Comparison of ENCODE assay signal across 4 worm cellular contexts in the genomic region with DNA sequence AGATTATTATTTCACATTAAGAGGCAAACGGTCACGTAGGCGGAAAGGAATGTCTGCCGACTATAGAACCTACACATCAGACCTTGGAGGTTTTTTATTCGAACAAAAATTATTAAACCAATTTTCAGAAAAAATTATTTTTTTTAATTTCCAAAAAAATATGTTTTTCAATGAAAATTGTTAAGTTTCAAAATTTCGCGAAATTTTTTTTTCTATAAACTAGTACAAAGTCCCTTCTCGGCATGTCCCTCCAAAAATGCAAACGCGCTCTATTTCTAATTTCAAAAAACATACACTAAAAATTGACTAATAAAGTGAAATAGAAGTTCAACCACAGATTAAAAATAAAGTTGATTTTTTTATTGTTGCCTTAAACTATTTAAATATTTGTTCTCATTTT.
TF ChIP-seq lines count a peak whose summit lies in the region.

A gene (plus strand): TSS at position 301 of the 400 bp plus-strand sequence.

TF ChIP-seq in whole organism, L1 larva, 84 proteins besides CTCF, POLR2A, EP300 and RAD21:
- TF ChIP-seq ceh-88 (GFP tag; IDR thresholded peaks at IDR 0.05; lab: Robert Waterston, UW), result no peak
- TF ChIP-seq lin-35 (GFP tag; optimal IDR thresholded peaks at IDR 0.05; lab: Kevin White, UChicago), result peak in 1 of 2 experiments; percentile 18
- no peak for TF ChIP-seq mdl-1 (tag; optimal IDR thresholded peaks at IDR 0.05; lab: Kevin White, UChicago)
- no peak for TF ChIP-seq skn-1 (tag; optimal IDR thresholded peaks at IDR 0.05; lab: Kevin White, UChicago)
- no peak for TF ChIP-seq egl-27 (tag; optimal IDR thresholded peaks at IDR 0.05; lab: Kevin White, UChicago)
- peak in 1 of 3 experiments; percentile 24 for TF ChIP-seq dpl-1 (GFP tag; optimal IDR thresholded peaks at IDR 0.05; lab: Kevin White, UChicago)
- TF ChIP-seq tlp-1 (tag; optimal IDR thresholded peaks at IDR 0.05; lab: Kevin White, UChicago), result no peak
- peak; percentile 0 to 32 for TF ChIP-seq lsy-2 (tag; optimal IDR thresholded peaks at IDR 0.05; lab: Kevin White, UChicago)
- no peak for TF ChIP-seq elt-3 (tag; optimal IDR thresholded peaks at IDR 0.05; lab: Kevin White, UChicago)
- TF ChIP-seq lin-14 (GFP tag; optimal IDR thresholded peaks at IDR 0.05; lab: Kevin White, UChicago), result no peak
- TF ChIP-seq nhr-71 (tag; optimal IDR thresholded peaks at IDR 0.05; lab: Kevin White, UChicago), result no peak
- no peak for TF ChIP-seq rnt-1 (tag; optimal IDR thresholded peaks at IDR 0.05; lab: Kevin White, UChicago)
- TF ChIP-seq unc-86 (tag; optimal IDR thresholded peaks at IDR 0.05; lab: Kevin White, UChicago), result no peak
- no peak for TF ChIP-seq C34B4.2 (tag; optimal IDR thresholded peaks at IDR 0.05; lab: Kevin White, UChicago)
- no peak for TF ChIP-seq zip-4 (GFP tag; optimal IDR thresholded peaks at IDR 0.05; lab: Kevin White, UChicago)
TF ChIP-seq in whole organism, L1 larva: peak in this region for 3.

TF ChIP-seq in whole organism, L2 larva, 48 proteins besides CTCF, POLR2A, EP300 and RAD21:
- TF ChIP-seq R02D3.7 (tag; optimal IDR thresholded peaks at IDR 0.05; lab: Kevin White, UChicago) (no peak), ceh-82 (tag; optimal IDR thresholded peaks at IDR 0.05; lab: Kevin White, UChicago) (no peak), unc-55 (GFP tag; optimal IDR thresholded peaks at IDR 0.05; lab: Kevin White, UChicago) (peak; percentile 42), egl-27 (tag; optimal IDR thresholded peaks at IDR 0.05; lab: Kevin White, UChicago) (no peak), mbf-1 (tag; optimal IDR thresholded peaks at IDR 0.05; lab: Kevin White, UChicago) (no peak), lsy-2 (tag; optimal IDR thresholded peaks at IDR 0.05; lab: Kevin White, UChicago) (peak in 1 of 2 experiments; percentile 10), aly-2 (tag; optimal IDR thresholded peaks at IDR 0.05; lab: Kevin White, UChicago) (no peak), fos-1 (tag; optimal IDR thresholded peaks at IDR 0.05; lab: Kevin White, UChicago) (peak; percentile 29), C34F6.9 (tag; optimal IDR thresholded peaks at IDR 0.05; lab: Kevin White, UChicago) (peak; percentile 24), ZK546.5 (tag; optimal IDR thresholded peaks at IDR 0.05; lab: Kevin White, UChicago) (no peak)

TF ChIP-seq in whole organism, L3 larva, 47 proteins besides CTCF, POLR2A, EP300 and RAD21:
- TF ChIP-seq hmg-11 (tag; optimal IDR thresholded peaks at IDR 0.05; lab: Kevin White, UChicago) (peak; percentile 7), skn-1 (tag; optimal IDR thresholded peaks at IDR 0.05; lab: Kevin White, UChicago) (no peak), ceh-16 (tag; optimal IDR thresholded peaks at IDR 0.05; lab: Kevin White, UChicago) (no peak), pha-4 (tag; optimal IDR thresholded peaks at IDR 0.05; lab: Kevin White, UChicago) (peak; percentile 10)
TF ChIP-seq in whole organism, L3 larva: peak in this region for 2.

TF ChIP-seq in whole organism, L4 larva, 104 proteins besides CTCF, POLR2A, EP300 and RAD21:
- no peak for TF ChIP-seq nhr-48 (tag; optimal IDR thresholded peaks at IDR 0.05; lab: Kevin White, UChicago)
- TF ChIP-seq lin-38 (GFP tag; IDR thresholded peaks at IDR 0.05; lab: Robert Waterston, UW), result peak; percentile 39; the same call in 1 of the 2 replicates
- TF ChIP-seq lsy-2 (tag; optimal IDR thresholded peaks at IDR 0.05; lab: Kevin White, UChicago), result peak in 1 of 2 experiments; percentile 7
- no peak for TF ChIP-seq nhr-10 (tag; optimal IDR thresholded peaks at IDR 0.05; lab: Kevin White, UChicago)
- TF ChIP-seq mes-2 (tag; optimal IDR thresholded peaks at IDR 0.05; lab: Kevin White, UChicago; ENCODE audit: poor library complexity, severe bottlenecking), result peak; percentile 8
- no peak for TF ChIP-seq zip-11 (GFP tag; IDR thresholded peaks at IDR 0.05; lab: Robert Waterston, UW)
- no peak for TF ChIP-seq pqm-1 (tag; optimal IDR thresholded peaks at IDR 0.05; lab: Kevin White, UChicago)
- peak; percentile 15 for TF ChIP-seq dve-1 (tag; optimal IDR thresholded peaks at IDR 0.05; lab: Kevin White, UChicago; ENCODE audit: insufficient read depth)
- no peak for TF ChIP-seq mep-1 (tag; optimal IDR thresholded peaks at IDR 0.05; lab: Kevin White, UChicago)
- TF ChIP-seq vab-7 (GFP tag; IDR thresholded peaks at IDR 0.05; lab: Robert Waterston, UW), result no peak
